Fruit fly (Drosophila melanogaster): ENCODE measurements around the gene CG42726.

CG42726 gene

dm6 chr3R:15339111-15339510 lies 8.7 kb upstream of the CG42726 start:
- TF ChIP-seq EcR (GFP tag; optimal IDR thresholded peaks at IDR 0.05) (no peak), psq (optimal IDR thresholded peaks at IDR 0.05) (no peak), CG8478 (optimal IDR thresholded peaks at IDR 0.05) (no peak), pan (optimal IDR thresholded peaks at IDR 0.05) (no peak), usp (GFP tag; optimal IDR thresholded peaks at IDR 0.05) (no peak), Dll (optimal IDR thresholded peaks at IDR 0.05) (no peak)

dm6 chr3R:15340052-15340732 lies 7.7 kb upstream of the CG42726 start, which contains the start of gene SerRS-m:
Gene SerRS-m, plus strand, starts transcription at chr3R:15340667.
- TF ChIP-seq pan (optimal IDR thresholded peaks at IDR 0.05) (no peak), usp (GFP tag; optimal IDR thresholded peaks at IDR 0.05) (no peak), EcR (GFP tag; optimal IDR thresholded peaks at IDR 0.05) (no peak), CG8478 (optimal IDR thresholded peaks at IDR 0.05) (no peak), Dll (optimal IDR thresholded peaks at IDR 0.05) (no peak), psq (optimal IDR thresholded peaks at IDR 0.05) (no peak)

dm6 chr3R:15342432-15342925 lies 5.4 kb upstream of the CG42726 start:
- TF ChIP-seq usp (GFP tag; optimal IDR thresholded peaks at IDR 0.05) (no peak), psq (optimal IDR thresholded peaks at IDR 0.05) (no peak)

dm6 chr3R:15342926-15343685 lies 4.7 kb upstream of the CG42726 start, which contains the start of gene Nagk:
Gene Nagk, minus strand, starts transcription at chr3R:15343256.
- TF ChIP-seq pan (optimal IDR thresholded peaks at IDR 0.05) (peak; percentile 96), usp (GFP tag; optimal IDR thresholded peaks at IDR 0.05) (no peak)

- TF ChIP-seq usp (GFP tag; optimal IDR thresholded peaks at IDR 0.05) (no peak), CG8478 (optimal IDR thresholded peaks at IDR 0.05) (no peak), pan (optimal IDR thresholded peaks at IDR 0.05) (no peak), EcR (GFP tag; optimal IDR thresholded peaks at IDR 0.05) (no peak), psq (optimal IDR thresholded peaks at IDR 0.05) (no peak)
Measured at dm6 chr3R:15345198-15346017, 2.4 kb upstream of the CG42726 start.

- no peak for TF ChIP-seq pan (optimal IDR thresholded peaks at IDR 0.05)
- no peak for TF ChIP-seq Dll (optimal IDR thresholded peaks at IDR 0.05)
Measured at dm6 chr3R:15346018-15346383, 1.8 kb upstream of the CG42726 start, which contains the start of the genes Surf4 and CG31301. Gene Surf4, minus strand, starts transcription at chr3R:15346176. Gene CG31301, plus strand, starts transcription at chr3R:15346205.

- no peak for TF ChIP-seq psq (optimal IDR thresholded peaks at IDR 0.05)
- no peak for TF ChIP-seq CG8478 (optimal IDR thresholded peaks at IDR 0.05)
- TF ChIP-seq pan (optimal IDR thresholded peaks at IDR 0.05): no peak
- TF ChIP-seq EcR (GFP tag; optimal IDR thresholded peaks at IDR 0.05): no peak
- no peak for TF ChIP-seq Dll (optimal IDR thresholded peaks at IDR 0.05)
- no peak for TF ChIP-seq usp (GFP tag; optimal IDR thresholded peaks at IDR 0.05)
Measured at dm6 chr3R:15350993-15351426, 3.2 kb downstream of the CG42726 start, which contains the start of the genes Trs33 and Tmtc4. Gene Trs33, minus strand, starts transcription at chr3R:15350995. Gene Tmtc4, plus strand, starts transcription at chr3R:15351225.

dm6 chr3R:15354019-15354418 lies 6.2 kb downstream of the CG42726 start:
- TF ChIP-seq psq (optimal IDR thresholded peaks at IDR 0.05): no peak
- no peak for TF ChIP-seq Dll (optimal IDR thresholded peaks at IDR 0.05)
- TF ChIP-seq usp (GFP tag; optimal IDR thresholded peaks at IDR 0.05): no peak
- no peak for TF ChIP-seq CG8478 (optimal IDR thresholded peaks at IDR 0.05)
- TF ChIP-seq EcR (GFP tag; optimal IDR thresholded peaks at IDR 0.05): no peak
- TF ChIP-seq pan (optimal IDR thresholded peaks at IDR 0.05): no peak

- no peak for TF ChIP-seq psq (optimal IDR thresholded peaks at IDR 0.05)
- no peak for TF ChIP-seq Dll (optimal IDR thresholded peaks at IDR 0.05)
- TF ChIP-seq usp (GFP tag; optimal IDR thresholded peaks at IDR 0.05): no peak
- no peak for TF ChIP-seq CG8478 (optimal IDR thresholded peaks at IDR 0.05)
- no peak for TF ChIP-seq pan (optimal IDR thresholded peaks at IDR 0.05)
- no peak for TF ChIP-seq EcR (GFP tag; optimal IDR thresholded peaks at IDR 0.05)
Measured at dm6 chr3R:15356152-15356551, 8.3 kb downstream of the CG42726 start.

dm6 chr3R:15356645-15357431 lies 9.0 kb downstream of the CG42726 start, which contains the start of the genes Atg4b and Hibch:
Gene Atg4b, minus strand, starts transcription at chr3R:15356924.
Gene Hibch, plus strand, starts transcription at chr3R:15357229.
- TF ChIP-seq Dll (optimal IDR thresholded peaks at IDR 0.05) (no peak), CG8478 (optimal IDR thresholded peaks at IDR 0.05) (peak; percentile 60), pan (optimal IDR thresholded peaks at IDR 0.05) (no peak)

dm6 chr3R:15361490-15361889 lies 13.6 kb downstream of the CG42726 start, which contains the start of the genes Cog2 and Trax:
Gene Cog2, minus strand, starts transcription at chr3R:15361657.
Gene Trax, plus strand, starts transcription at chr3R:15361692.
- no peak for TF ChIP-seq usp (GFP tag; optimal IDR thresholded peaks at IDR 0.05)
- no peak for TF ChIP-seq Dll (optimal IDR thresholded peaks at IDR 0.05)
- no peak for TF ChIP-seq CG8478 (optimal IDR thresholded peaks at IDR 0.05)
- TF ChIP-seq pan (optimal IDR thresholded peaks at IDR 0.05): no peak
- no peak for TF ChIP-seq psq (optimal IDR thresholded peaks at IDR 0.05)
- no peak for TF ChIP-seq EcR (GFP tag; optimal IDR thresholded peaks at IDR 0.05)
